Worm (Caenorhabditis elegans): ENCODE results near the gene fbxb-33.

DNA sequence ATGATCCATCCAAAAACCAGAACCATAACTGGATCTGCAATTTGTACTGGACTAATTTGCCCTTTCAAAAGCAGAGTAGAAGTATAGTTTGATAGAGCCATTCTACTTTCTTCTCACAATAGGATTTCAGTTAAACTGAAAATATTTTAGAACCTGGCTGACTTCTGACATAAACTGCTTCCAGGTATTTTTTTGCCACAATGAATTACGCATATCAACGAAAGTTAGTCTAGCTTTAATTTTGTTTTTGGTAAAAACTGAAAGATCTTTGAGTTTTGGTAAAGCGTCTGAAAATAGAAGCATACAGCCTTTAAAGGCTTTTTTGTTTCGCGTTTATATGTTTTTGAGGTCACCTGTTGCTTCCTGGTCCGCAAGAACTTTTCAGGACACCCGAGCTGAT, 43.4 kb downstream of the fbxb-33 start, which contains the start of gene srx-101:
- TF ChIP-seq egl-27 (tag; optimal IDR thresholded peaks at IDR 0.05) (no peak), elt-1 (tag; optimal IDR thresholded peaks at IDR 0.05) (no peak), aly-2 (tag; optimal IDR thresholded peaks at IDR 0.05) (no peak), nhr-77 (tag; optimal IDR thresholded peaks at IDR 0.05) (no peak), pqm-1 (tag; optimal IDR thresholded peaks at IDR 0.05) (no peak), unc-62 (GFP tag; optimal IDR thresholded peaks at IDR 0.05) (no peak), nhr-76 (tag; optimal IDR thresholded peaks at IDR 0.05) (no peak), ceh-16 (tag; optimal IDR thresholded peaks at IDR 0.05) (no peak), zag-1 (tag; optimal IDR thresholded peaks at IDR 0.05) (no peak), ZK546.5 (tag; optimal IDR thresholded peaks at IDR 0.05) (no peak)

Measured in whole organism, L3 larva.